Worm (Caenorhabditis elegans) whole organism, young adult: ENCODE results near the gene npr-13.

Source experiments
- ama-1 ChIP-seq, 3 experiments: fragments of 150-350 bp in 1 of 3; sonication (generic microtip) in 2 of 3; optimal IDR thresholded peaks; 2 replicates each; lab custom pipeline; 2014 to 2018; ENCODE audit warnings: missing biosample characterization in 2 of 3, missing genetic modification characterization in 2 of 3, missing genetic modification reagents in 2 of 3
- egl-44 ChIP-seq: fragments of 200-800 bp; sonication (Bioruptor generic); IDR thresholded peaks from 2 replicates; pipeline ENCODE4 v1.3.6; 2022; ENCODE audit warnings: missing genetic modification reagents, missing genetic modification characterization, missing compliant biosample characterization
- hmg-1.2 ChIP-seq: fragments of 200-800 bp; sonication (Bioruptor generic); IDR thresholded peaks from 2 replicates; pipeline ENCODE4 v1.3.6; 2022; ENCODE audit warnings: missing genetic modification reagents, missing genetic modification characterization, missing compliant biosample characterization
- lag-1 ChIP-seq: fragments of 200-800 bp; sonication (Bioruptor generic); IDR thresholded peaks from 2 replicates; pipeline ENCODE4 v1.3.6; 2022; ENCODE audit warnings: missing genetic modification reagents, missing genetic modification characterization, missing compliant biosample characterization
- lin-40 ChIP-seq: sonication (generic microtip); optimal IDR thresholded peaks from 2 replicates; lab custom pipeline; 2016; ENCODE audit warnings: missing genetic modification characterization, mild to moderate bottlenecking, missing compliant biosample characterization, missing genotype, missing genetic modification reagents
- nfyb-1 ChIP-seq: fragments of 200-800 bp; sonication (Bioruptor generic); IDR thresholded peaks from 2 replicates; pipeline ENCODE4 v1.3.6; 2022; ENCODE audit warnings: missing genetic modification reagents, missing genetic modification characterization, missing compliant biosample characterization
- rcor-1 ChIP-seq: fragments of 200-800 bp; sonication (Bioruptor generic); IDR thresholded peaks from 2 replicates; pipeline ENCODE4 v1.3.6; 2022; ENCODE audit warnings: missing genetic modification reagents, missing genetic modification characterization, missing compliant biosample characterization
- snpc-1.1 ChIP-seq: sonication (generic microtip); optimal IDR thresholded peaks from 2 replicates; lab custom pipeline; 2017; ENCODE audit warnings: missing genetic modification characterization, mild to moderate bottlenecking, missing compliant biosample characterization, antibody characterized with exemption, moderate library complexity, missing genotype, missing genetic modification reagents; ENCODE audit not compliant: insufficient read depth
- unc-62 ChIP-seq: fragments of 150-350 bp; optimal IDR thresholded peaks from 2 replicates; lab custom pipeline; 2014; ENCODE audit warnings: missing biosample characterization, missing genetic modification reagents, missing genetic modification characterization
- xnd-1 ChIP-seq: sonication (generic microtip); optimal IDR thresholded peaks from 2 replicates; lab custom pipeline; 2016; ENCODE audit warnings: missing genotype, missing genetic modification reagents, missing genetic modification characterization, missing compliant biosample characterization
- ztf-22 ChIP-seq: fragments of 200-800 bp; sonication (Bioruptor generic); optimal IDR thresholded peaks from 2 replicates; lab custom pipeline; 2018; ENCODE audit warnings: mild to moderate bottlenecking, missing genetic modification characterization, moderate library complexity, missing compliant biosample characterization
- ztf-26 ChIP-seq: sonication (generic microtip); optimal IDR thresholded peaks from 2 replicates; lab custom pipeline; 2017; ENCODE audit warnings: missing genetic modification characterization, missing compliant biosample characterization

DNA sequence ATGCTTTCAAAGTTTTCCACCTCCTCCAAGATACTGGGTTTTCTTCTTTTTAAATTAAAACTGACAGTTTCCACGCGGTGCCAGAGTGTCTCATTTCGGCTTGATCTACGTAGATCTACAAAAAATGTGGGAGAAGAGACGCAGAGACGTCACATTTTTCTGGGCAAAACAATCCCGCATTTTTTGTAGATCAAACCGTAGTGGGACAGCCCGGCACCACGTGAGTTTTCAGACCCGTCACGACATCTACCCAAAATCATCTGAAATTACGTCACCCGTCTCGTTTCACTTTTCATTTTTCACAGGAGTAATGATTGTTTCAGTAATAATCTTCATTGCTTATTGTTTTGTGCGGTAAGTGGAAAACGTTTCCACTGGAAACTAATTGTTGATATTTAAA lies 30.0 kb downstream of the npr-13 start:
- TF ChIP-seq ama-1 (optimal IDR thresholded peaks at IDR 0.05; lab: Kevin White, UChicago), result no peak
- TF ChIP-seq ama-1 (GFP tag; optimal IDR thresholded peaks at IDR 0.05; lab: Kevin White, UChicago), result no peak
- TF ChIP-seq unc-62 (GFP tag; lab: Kevin White, UChicago), result no peak
- peak; percentile 14 for TF ChIP-seq lin-40 (tag; lab: Kevin White, UChicago)
- TF ChIP-seq ztf-26, result no peak
- TF ChIP-seq hmg-1.2, result peak; percentile 18; the same call in 1 of the 2 replicates
- no peak; the same call in 1 of the 2 replicates for TF ChIP-seq egl-44 (GFP tag; lab: Robert Waterston, UW)
- TF ChIP-seq snpc-1.1 (tag; lab: Kevin White, UChicago), result no peak
- TF ChIP-seq rcor-1 (GFP tag; lab: Robert Waterston, UW), result no peak
- TF ChIP-seq xnd-1 (tag; lab: Kevin White, UChicago), result no peak
- TF ChIP-seq lag-1 (GFP tag; lab: Robert Waterston, UW), result no peak
- no peak; the same call in 1 of the 2 replicates for TF ChIP-seq nfyb-1 (GFP tag; lab: Robert Waterston, UW)
- TF ChIP-seq ztf-22, result no peak
